Worm (Caenorhabditis elegans) whole organism, L4/young adult: ENCODE data around the gene daf-19.

ENCODE experiments used
- W03F9.2 ChIP-seq: fragments of 150-350 bp; optimal IDR thresholded peaks from 2 replicates; lab custom pipeline; 2014; ENCODE audit warnings: missing biosample characterization, missing genetic modification characterization
- dao-5 ChIP-seq: sonication (generic microtip); optimal IDR thresholded peaks from 2 replicates; lab custom pipeline; 2016; ENCODE audit warnings: missing genotype, missing genetic modification characterization, moderate library complexity, missing compliant biosample characterization
- him-1 ChIP-seq: sonication (generic microtip); optimal IDR thresholded peaks from 2 replicates; lab custom pipeline; 2016; ENCODE audit warnings: missing genotype, missing genetic modification reagents, missing genetic modification characterization, missing compliant biosample characterization

Gene daf-19

ce11 chrII:10168905-10169782, at the start of gene daf-19:
Gene daf-19, minus strand, starts transcription at chrII:10169346.
- TF ChIP-seq W03F9.2 (tag; lab: Kevin White, UChicago) (no peak), him-1 (peak; percentile 35)

DNA sequence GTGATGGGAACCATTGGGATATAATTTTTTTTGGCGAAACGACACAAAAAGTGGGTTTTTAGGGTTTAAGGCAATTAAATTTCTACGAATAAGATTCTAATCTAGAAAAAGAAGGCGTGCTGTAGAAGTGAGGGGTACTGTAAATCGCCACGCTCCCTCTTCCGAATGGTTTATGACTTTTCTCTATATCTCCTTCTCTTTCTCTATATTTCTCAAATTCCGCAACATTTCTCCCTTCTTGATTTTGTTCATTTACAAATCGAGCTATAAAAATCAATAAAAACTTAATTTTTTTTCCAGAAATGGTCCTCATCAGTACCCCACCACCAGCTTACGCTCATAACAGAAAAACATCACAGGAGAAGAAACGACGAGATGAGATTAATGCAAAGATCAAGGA, 49.0 kb upstream of the daf-19 start, which contains the start of gene ref-1:
ref-1 (plus strand) TSS at position 301 of the 400 bp plus-strand sequence.
- TF ChIP-seq W03F9.2 (tag; lab: Kevin White, UChicago) (no peak), dao-5 (tag; lab: Kevin White, UChicago) (no peak), him-1 (no peak)

DNA sequence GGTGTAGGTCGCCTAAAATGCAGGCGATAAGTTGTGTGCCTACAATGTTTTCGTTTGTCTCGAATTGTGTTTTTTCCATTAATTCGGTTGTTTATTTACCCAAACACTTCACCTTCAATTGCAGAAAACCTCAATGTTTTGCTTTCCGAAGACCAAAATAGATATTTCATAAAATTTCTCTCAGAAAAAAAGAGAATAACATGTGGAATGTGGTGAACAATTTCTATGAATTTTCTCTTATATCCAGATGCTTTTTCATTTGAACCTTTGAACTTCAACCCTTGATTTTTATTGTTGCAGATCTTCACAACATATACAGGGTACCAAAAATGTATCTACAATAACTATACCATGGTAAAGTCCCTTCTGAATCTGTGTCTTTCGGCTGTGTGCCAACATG, 37.3 kb upstream of the daf-19 start, which contains the start of gene T01E8.1:
T01E8.1 (plus strand) TSS at position 301 of the 400 bp plus-strand sequence.
- no peak for TF ChIP-seq W03F9.2 (tag; lab: Kevin White, UChicago)

ce11 chrII:10204428-10205049, 35.4 kb upstream of the daf-19 start:
- TF ChIP-seq dao-5 (tag; lab: Kevin White, UChicago) (no peak), W03F9.2 (tag; lab: Kevin White, UChicago) (no peak), him-1 (no peak)

- no peak for TF ChIP-seq him-1
- TF ChIP-seq dao-5 (tag; lab: Kevin White, UChicago) = no peak
- TF ChIP-seq W03F9.2 (tag; lab: Kevin White, UChicago) = no peak
Measured at ce11 chrII:10203765-10204164, 34.6 kb upstream of the daf-19 start.

- TF ChIP-seq dao-5 (tag; lab: Kevin White, UChicago) = no peak
- TF ChIP-seq W03F9.2 (tag; lab: Kevin White, UChicago) = no peak
- TF ChIP-seq him-1 = no peak
Measured at ce11 chrII:10203067-10203466, 33.9 kb upstream of the daf-19 start.

DNA sequence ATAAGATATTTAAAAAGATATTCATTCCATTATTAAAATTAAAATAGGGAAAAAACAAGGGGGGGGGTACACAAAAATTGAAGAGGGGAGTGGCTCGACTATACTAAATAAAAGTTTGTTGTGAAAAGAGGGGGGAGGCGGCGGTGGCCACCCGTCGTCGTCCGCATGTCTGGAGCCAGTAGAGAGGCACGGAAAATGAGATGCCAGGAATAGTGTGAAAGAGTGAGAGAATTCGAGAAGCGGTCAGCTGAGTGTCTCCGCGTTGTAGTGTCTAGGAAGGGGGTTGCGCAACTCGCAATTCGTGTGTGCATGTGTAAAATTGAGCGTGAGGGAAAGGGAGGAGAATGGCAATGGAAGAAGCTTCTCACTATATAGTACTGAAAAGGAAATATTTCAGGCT, 33.1 kb upstream of the daf-19 start:
- no peak for TF ChIP-seq W03F9.2 (tag; lab: Kevin White, UChicago)
- no peak for TF ChIP-seq dao-5 (tag; lab: Kevin White, UChicago)
- TF ChIP-seq him-1 = no peak

DNA sequence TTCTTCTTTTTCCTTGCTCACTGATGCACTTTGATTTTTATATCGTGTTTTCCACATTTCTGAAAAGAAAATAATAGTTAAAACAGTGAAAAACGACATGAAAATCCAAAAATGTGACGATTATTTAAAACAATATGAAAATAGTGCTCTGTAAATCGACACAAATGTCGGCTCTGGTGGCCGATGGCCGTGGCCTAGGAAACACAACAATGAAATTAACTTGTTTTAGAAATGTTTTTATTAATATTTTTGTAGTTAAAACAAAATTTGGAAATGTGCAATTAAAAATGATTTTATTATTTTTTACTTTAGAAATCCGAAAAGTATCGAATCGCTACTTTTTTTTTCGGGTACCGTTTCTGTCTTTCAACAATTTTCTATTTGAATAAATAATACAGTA, 31.6 kb upstream of the daf-19 start, which contains the start of gene arv-1:
arv-1 (minus strand) TSS at position 65 of the 400 bp plus-strand sequence.
- TF ChIP-seq him-1 = peak; percentile 34
- TF ChIP-seq W03F9.2 (tag; lab: Kevin White, UChicago) = peak; percentile 74
- TF ChIP-seq dao-5 (tag; lab: Kevin White, UChicago) = no peak

- TF ChIP-seq him-1 (no peak), W03F9.2 (tag; lab: Kevin White, UChicago) (no peak)
Measured at ce11 chrII:10199906-10200305, 30.8 kb upstream of the daf-19 start, which contains the start of gene R05H5.4. Gene R05H5.4, minus strand, starts transcription at chrII:10200006.

- TF ChIP-seq W03F9.2 (tag; lab: Kevin White, UChicago) = no peak
- TF ChIP-seq dao-5 (tag; lab: Kevin White, UChicago) = no peak
- no peak for TF ChIP-seq him-1
Measured at ce11 chrII:10198486-10198885, 29.3 kb upstream of the daf-19 start.

DNA sequence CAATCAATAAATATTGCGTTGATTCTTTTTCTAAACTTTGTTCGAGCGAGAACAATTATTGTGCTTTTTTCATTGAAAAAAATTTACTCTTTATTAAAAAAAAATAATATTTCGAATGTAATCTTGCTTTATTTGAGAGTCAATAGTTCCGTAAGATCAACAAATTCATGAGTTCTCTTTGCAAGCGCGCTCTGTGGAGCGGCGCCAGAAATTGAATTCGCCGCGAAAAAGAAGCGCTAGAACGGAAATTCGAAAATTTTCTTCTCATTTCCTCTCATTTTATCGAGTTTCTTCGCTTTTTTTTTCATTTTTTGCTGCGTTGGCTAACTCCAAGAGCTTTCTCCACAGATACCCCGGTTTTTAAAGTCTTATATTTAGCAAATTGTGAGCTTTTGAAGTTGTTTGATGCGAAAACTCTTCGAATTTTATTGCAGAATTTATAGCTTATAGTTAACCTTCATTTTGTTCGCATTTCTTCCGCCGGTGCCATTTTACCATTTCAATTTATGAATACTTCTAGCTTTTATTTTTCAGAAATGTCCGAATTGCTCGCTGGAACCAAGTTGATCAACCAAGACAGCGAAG, 28.0 kb upstream of the daf-19 start, which contains the start of gene R05H5.3:
R05H5.3 (plus strand) TSS at position 535 of the 585 bp plus-strand sequence.
- TF ChIP-seq W03F9.2 (tag; lab: Kevin White, UChicago) (peak; percentile 49), dao-5 (tag; lab: Kevin White, UChicago) (no peak), him-1 (peak; percentile 16)

- TF ChIP-seq dao-5 (tag; lab: Kevin White, UChicago) = no peak
- TF ChIP-seq W03F9.2 (tag; lab: Kevin White, UChicago) = no peak
- TF ChIP-seq him-1 = no peak
Measured at ce11 chrII:10194605-10195004, 25.5 kb upstream of the daf-19 start, which contains the start of gene srb-6. Gene srb-6, plus strand, starts transcription at chrII:10194905.

DNA sequence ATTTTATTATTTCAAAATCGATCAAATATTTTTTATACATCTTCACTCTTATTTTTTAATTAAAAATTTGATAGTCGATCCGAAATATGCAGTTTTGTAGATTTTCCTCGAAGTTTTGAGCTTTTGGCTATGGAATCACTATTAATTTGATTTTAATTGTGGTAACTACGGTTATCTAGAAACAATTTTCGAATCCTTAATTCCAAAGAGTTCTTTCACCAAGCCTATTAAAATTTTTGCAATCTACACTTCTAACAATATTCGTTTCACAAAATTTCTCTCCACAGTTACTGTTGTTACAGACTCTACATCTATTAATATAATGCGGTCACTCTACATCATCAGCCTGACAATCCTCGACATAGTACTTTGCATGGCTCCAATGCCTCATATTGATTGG, 23.1 kb upstream of the daf-19 start, which contains the start of gene R05H5.7:
R05H5.7 (plus strand) TSS at position 301 of the 400 bp plus-strand sequence.
- TF ChIP-seq W03F9.2 (tag; lab: Kevin White, UChicago) = no peak
- no peak for TF ChIP-seq him-1
- TF ChIP-seq dao-5 (tag; lab: Kevin White, UChicago) = no peak

ce11 chrII:10189369-10189768, 20.2 kb upstream of the daf-19 start, which contains the start of gene cdc-25.4:
Gene cdc-25.4, minus strand, starts transcription at chrII:10189469.
- no peak for TF ChIP-seq W03F9.2 (tag; lab: Kevin White, UChicago)
- no peak for TF ChIP-seq dao-5 (tag; lab: Kevin White, UChicago)
- TF ChIP-seq him-1 = no peak
